Fruit fly (Drosophila melanogaster) whole organism, embryonic: ENCODE data around the gene loaf.

Experiments used
- Atf-2 ChIP-seq: fragments of 200-800 bp; sonication (Bioruptor generic); optimal IDR thresholded peaks from 2 replicates; lab custom pipeline; 2016; ENCODE audit warnings: missing biosample characterization, missing genetic modification characterization
- Bgb ChIP-seq: fragments of 200-800 bp; sonication (Bioruptor generic); IDR thresholded peaks from 2 replicates; pipeline ENCODE4 v1.3.6; 2022; ENCODE audit warnings: missing biosample characterization, missing genetic modification characterization; ENCODE audit not compliant: partially characterized antibody
- C15 ChIP-seq: fragments of 200-800 bp; sonication (Bioruptor generic); IDR thresholded peaks from 3 replicates; pipeline ENCODE4 v1.3.6; 2022; ENCODE audit warnings: missing biosample characterization, missing genetic modification characterization
- CG10209 ChIP-seq: fragments of 200-800 bp; sonication (Bioruptor generic); optimal IDR thresholded peaks from 3 replicates; lab custom pipeline; 2017; ENCODE audit warnings: missing biosample characterization, mild to moderate bottlenecking, missing genetic modification characterization, missing genetic modification reagents
- CG10267 ChIP-seq: fragments of 200-800 bp; sonication (Bioruptor generic); optimal IDR thresholded peaks from 2 replicates; lab custom pipeline; 2018; ENCODE audit warnings: missing biosample characterization, mild to moderate bottlenecking, missing genetic modification characterization, moderate library complexity
- CG11695 ChIP-seq: fragments of 200-800 bp; sonication (Bioruptor generic); IDR thresholded peaks from 3 replicates; pipeline ENCODE4 v1.3.6; 2022; ENCODE audit warnings: missing biosample characterization, missing genetic modification characterization
- CG11696 ChIP-seq: fragments of 200-800 bp; sonication (Bioruptor generic); IDR thresholded peaks from 2 replicates; pipeline ENCODE4 v1.3.6; 2022; ENCODE audit warnings: missing biosample characterization, missing genetic modification characterization
- CG1832 ChIP-seq: fragments of 200-800 bp; sonication (Bioruptor generic); optimal IDR thresholded peaks from 2 replicates; lab custom pipeline; 2017; ENCODE audit warnings: missing biosample characterization, mild to moderate bottlenecking, missing genetic modification characterization, inconsistent platforms
- CG31441 ChIP-seq: fragments of 200-800 bp; sonication (Bioruptor generic); IDR thresholded peaks from 2 replicates; pipeline ENCODE4 v1.3.6; 2022; ENCODE audit warnings: missing biosample characterization, missing genetic modification characterization
- CG5180 ChIP-seq: fragments of 200-800 bp; sonication (Bioruptor generic); optimal IDR thresholded peaks from 3 replicates; lab custom pipeline; 2017; ENCODE audit warnings: missing biosample characterization, missing genetic modification characterization, mild to moderate bottlenecking, moderate library complexity, missing genetic modification reagents
- CG6854 ChIP-seq: fragments of 200-800 bp; sonication (Bioruptor generic); optimal IDR thresholded peaks from 3 replicates; lab custom pipeline; 2017; ENCODE audit warnings: missing biosample characterization, mild to moderate bottlenecking, missing genetic modification characterization
- CG7928 ChIP-seq: fragments of 200-800 bp; sonication (Bioruptor generic); optimal IDR thresholded peaks from 2 replicates; lab custom pipeline; 2017; ENCODE audit warnings: missing biosample characterization, mild to moderate bottlenecking, missing genetic modification characterization
- CG9609 ChIP-seq: fragments of 200-800 bp; sonication (Bioruptor generic); optimal IDR thresholded peaks from 3 replicates; lab custom pipeline; 2016; ENCODE audit warnings: missing biosample characterization, missing genetic modification characterization
- CkIIα-i1 ChIP-seq: fragments of 200-800 bp; sonication (Bioruptor generic); IDR thresholded peaks from 2 replicates; pipeline ENCODE4 v1.3.6; 2022; ENCODE audit warnings: missing biosample characterization, missing genetic modification characterization
- Deaf1 ChIP-seq: fragments of 200-800 bp; optimal IDR thresholded peaks from 3 replicates; lab custom pipeline; 2019; ENCODE audit warnings: missing biosample characterization, mild to moderate bottlenecking, missing genetic modification characterization, moderate library complexity
- Dek ChIP-seq: fragments of 200-800 bp; sonication (Bioruptor generic); optimal IDR thresholded peaks from 3 replicates; lab custom pipeline; 2019; ENCODE audit warnings: missing biosample characterization, mild to moderate bottlenecking, missing genetic modification characterization, moderate library complexity
- Drgx ChIP-seq: fragments of 200-800 bp; sonication (Bioruptor generic); IDR thresholded peaks from 2 replicates; pipeline ENCODE4 v1.3.6; 2022; ENCODE audit warnings: missing biosample characterization, missing genetic modification characterization
- ERR ChIP-seq: fragments of 200-800 bp; sonication (Bioruptor generic); optimal IDR thresholded peaks from 2 replicates; lab custom pipeline; 2016; ENCODE audit warnings: missing biosample characterization, missing genetic modification characterization
- GATAe ChIP-seq: fragments of 200-800 bp; sonication (Bioruptor generic); conservative IDR thresholded peaks from 2 replicates; pipeline ENCODE4 v1.3.6; 2022; ENCODE audit warnings: missing biosample characterization, missing genetic modification characterization
- H15 ChIP-seq: fragments of 200-800 bp; sonication (Bioruptor generic); IDR thresholded peaks from 3 replicates; pipeline ENCODE4 v1.3.6; 2022; ENCODE audit warnings: missing biosample characterization, missing genetic modification characterization
- Hr78 ChIP-seq, 2 experiments: fragments of 200-800 bp in 1 of 2; fragments of >200 bp in 1 of 2; sonication (Bioruptor generic) in 1 of 2; optimal IDR thresholded peaks; 2 replicates each; lab custom pipeline; 2017 to 2019; ENCODE audit warnings: missing biosample characterization in 2 of 2, missing genetic modification characterization in 2 of 2, mild to moderate bottlenecking in 1 of 2, moderate library complexity in 1 of 2
- Hsf ChIP-seq: fragments of 200-800 bp; sonication (Bioruptor generic); optimal IDR thresholded peaks from 3 replicates; lab custom pipeline; 2016; ENCODE audit warnings: missing biosample characterization, missing genetic modification characterization
- Med ChIP-seq: fragments of 200-800 bp; sonication (Bioruptor generic); peaks from one replicate; lab custom pipeline; 2016; ENCODE audit warnings: missing biosample characterization, missing genetic modification characterization, mild to moderate bottlenecking, inconsistent platforms, moderate library complexity
- Rfx ChIP-seq: fragments of 200-800 bp; sonication (Bioruptor generic); IDR thresholded peaks from 2 replicates; pipeline ENCODE4 v1.3.6; 2022; ENCODE audit warnings: missing biosample characterization, missing genetic modification characterization
- ato ChIP-seq: fragments of 200-800 bp; sonication (Bioruptor generic); IDR thresholded peaks from 2 replicates; pipeline ENCODE4 v1.3.6; 2022; ENCODE audit warnings: missing biosample characterization, missing genetic modification characterization; ENCODE audit not compliant: partially characterized antibody
- crol ChIP-seq: fragments of 200-800 bp; sonication (Bioruptor generic); IDR thresholded peaks from 2 replicates; pipeline ENCODE4 v1.3.6; 2022; ENCODE audit warnings: missing biosample characterization, missing genetic modification characterization
- cwo ChIP-seq: fragments of 200-800 bp; sonication (Bioruptor generic); optimal IDR thresholded peaks from 3 replicates; lab custom pipeline; 2017; ENCODE audit warnings: missing biosample characterization, missing genetic modification characterization, mild to moderate bottlenecking, moderate library complexity, missing genetic modification reagents
- gsb ChIP-seq: fragments of 200-800 bp; sonication (Bioruptor generic); IDR thresholded peaks from 2 replicates; pipeline ENCODE4 v1.3.6; 2022; ENCODE audit warnings: missing biosample characterization, missing genetic modification characterization
- gt ChIP-seq: fragments of 200-800 bp; sonication (Bioruptor generic); IDR thresholded peaks from 2 replicates; pipeline ENCODE4 v1.3.6; 2022; ENCODE audit warnings: missing biosample characterization, missing genetic modification characterization
- maf-S ChIP-seq: fragments of 200-800 bp; sonication (Bioruptor generic); optimal IDR thresholded peaks from 2 replicates; lab custom pipeline; 2016; ENCODE audit warnings: missing biosample characterization, missing genetic modification characterization
- mirr ChIP-seq: fragments of 200-800 bp; sonication (Bioruptor generic); optimal IDR thresholded peaks from 3 replicates; lab custom pipeline; 2018; ENCODE audit warnings: missing biosample characterization, mild to moderate bottlenecking, missing genetic modification characterization
- nau ChIP-seq: fragments of 200-800 bp; sonication (Bioruptor generic); optimal IDR thresholded peaks from 3 replicates; lab custom pipeline; 2017; ENCODE audit warnings: missing biosample characterization, mild to moderate bottlenecking, missing genetic modification characterization, missing genetic modification reagents
- pb ChIP-seq: fragments of 200-800 bp; sonication (Bioruptor generic); optimal IDR thresholded peaks from 3 replicates; lab custom pipeline; 2016; ENCODE audit warnings: missing biosample characterization, missing genetic modification characterization
- pita ChIP-seq: fragments of 200-800 bp; sonication (Bioruptor generic); optimal IDR thresholded peaks from 2 replicates; lab custom pipeline; 2017; ENCODE audit warnings: missing biosample characterization, mild to moderate bottlenecking, missing genetic modification characterization
- ro ChIP-seq: fragments of 200-800 bp; sonication (Bioruptor generic); IDR thresholded peaks from 2 replicates; pipeline ENCODE4 v1.3.6; 2022; ENCODE audit warnings: missing biosample characterization, missing genetic modification characterization
- seq ChIP-seq: fragments of 200-800 bp; sonication (Bioruptor generic); IDR thresholded peaks from 2 replicates; pipeline ENCODE4 v1.3.6; 2022; ENCODE audit warnings: missing biosample characterization, missing genetic modification characterization
- sob ChIP-seq: fragments of 200-800 bp; sonication (Bioruptor generic); IDR thresholded peaks from 2 replicates; pipeline ENCODE4 v1.3.6; 2022; ENCODE audit warnings: missing biosample characterization, missing genetic modification characterization
- twi ChIP-seq: fragments of 200-800 bp; optimal IDR thresholded peaks from 2 replicates; lab custom pipeline; 2019; ENCODE audit warnings: missing biosample characterization, mild to moderate bottlenecking, missing genetic modification characterization, moderate library complexity
- vvl ChIP-seq: fragments of 200-800 bp; sonication (Bioruptor generic); IDR thresholded peaks from 2 replicates; pipeline ENCODE4 v1.3.6; 2022; ENCODE audit warnings: missing biosample characterization, missing genetic modification characterization
- z ChIP-seq: fragments of 200-800 bp; sonication (Bioruptor generic); IDR thresholded peaks from 3 replicates; pipeline ENCODE4 v1.3.6; 2022; ENCODE audit warnings: missing biosample characterization, missing genetic modification characterization
- zfh1 ChIP-seq: fragments of 200-800 bp; sonication (Bioruptor generic); IDR thresholded peaks from 3 replicates; pipeline ENCODE4 v1.3.6; 2022; ENCODE audit warnings: missing biosample characterization, missing genetic modification characterization

loaf gene

DNA sequence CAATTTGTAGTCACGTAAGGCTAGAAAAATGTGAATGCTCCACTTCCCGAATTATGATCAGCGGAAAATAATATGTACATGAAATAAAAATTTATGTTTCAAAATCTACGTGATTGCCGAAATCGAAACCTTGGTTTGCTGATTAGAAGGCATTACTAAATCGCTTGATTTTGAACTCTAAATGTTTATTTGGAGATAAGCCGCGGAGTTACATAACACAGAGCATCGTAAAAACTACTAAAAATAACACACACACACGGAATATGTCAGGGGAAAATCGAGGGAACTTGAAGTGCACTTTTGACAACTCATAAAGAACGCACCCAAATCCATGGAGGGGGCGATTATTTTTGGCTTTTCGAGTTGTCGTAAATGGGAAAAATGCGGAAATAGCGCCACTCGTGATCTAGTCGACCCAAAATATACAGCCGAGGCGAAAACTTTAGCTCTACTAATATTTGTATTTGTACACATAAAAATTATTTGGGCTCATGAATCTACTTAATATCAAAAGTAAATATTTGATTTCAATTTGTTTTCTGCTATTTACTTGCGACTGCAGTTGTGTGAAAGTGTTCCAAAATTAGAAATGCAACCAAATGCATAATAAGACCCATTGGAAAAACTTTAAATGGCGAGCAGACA lies 61.0 kb downstream of the loaf start (continued):
- no peak for TF ChIP-seq GATAe

DNA sequence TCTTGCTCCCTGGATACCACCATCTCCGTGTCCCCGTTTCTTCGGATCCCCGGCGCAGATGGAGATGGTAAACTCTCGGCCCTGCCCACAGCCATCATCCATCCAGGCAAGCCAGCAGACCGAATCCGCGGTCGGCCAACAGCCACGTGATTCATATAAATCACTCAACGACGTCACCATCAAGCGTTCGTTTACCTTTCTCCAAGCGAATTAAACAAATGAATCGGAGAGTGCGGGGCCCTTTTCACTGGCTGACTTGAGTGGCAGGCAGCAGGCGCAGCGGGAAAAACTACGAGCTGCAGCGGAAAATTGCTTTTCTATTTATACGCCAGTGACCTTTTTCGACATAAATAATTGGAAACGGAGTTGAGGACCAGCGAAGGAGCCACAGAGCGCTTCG lies 62.4 kb downstream of the loaf start:
- TF ChIP-seq Hr78 (GFP tag; optimal IDR thresholded peaks at IDR 0.05; lab: Kevin White, UChicago) (peak in 1 of 2 experiments; percentile 18), cwo (peak; percentile 22), nau (GFP tag; lab: Kevin White, UChicago) (peak; percentile 38), twi (tag; lab: Kevin White, UChicago) (peak; percentile 32), vvl (GFP tag; lab: Robert Waterston, UW) (peak; percentile 19; the same call in 1 of the 2 replicates), zfh1 (GFP tag; lab: Robert Waterston, UW) (0 out of 3 replicates have a peak, but pooled peaks have one; percentile 25), crol (GFP tag; lab: Robert Waterston, UW) (peak; percentile 26; the same call in 1 of the 2 replicates), CG6854 (GFP tag; lab: Kevin White, UChicago) (no peak), C15 (GFP tag; lab: Robert Waterston, UW) (no peak), Med (GFP tag; lab: Kevin White, UChicago) (peak; percentile 61)
- TF ChIP-seq, all 482 proteins: peak for 8

- TF ChIP-seq CG9609 (no peak), Drgx (peak; percentile 43)
These were observed 64.3 kb downstream of the loaf start for dm6 chr3L:11701649-11702048.

- TF ChIP-seq gsb: no peak
- TF ChIP-seq ato (GFP tag; lab: Robert Waterston, UW): no peak
- no peak for TF ChIP-seq CG10267 (tag; lab: Kevin White, UChicago)
- TF ChIP-seq Med (GFP tag; lab: Kevin White, UChicago): peak; percentile 33
- no peak for TF ChIP-seq mirr (GFP tag; lab: Kevin White, UChicago)
These were observed 66.8 kb downstream of the loaf start, which contains the start of gene Dnai2 for dm6 chr3L:11699163-11699562. TSS of gene Dnai2 (minus strand) at chr3L:11699263.

DNA sequence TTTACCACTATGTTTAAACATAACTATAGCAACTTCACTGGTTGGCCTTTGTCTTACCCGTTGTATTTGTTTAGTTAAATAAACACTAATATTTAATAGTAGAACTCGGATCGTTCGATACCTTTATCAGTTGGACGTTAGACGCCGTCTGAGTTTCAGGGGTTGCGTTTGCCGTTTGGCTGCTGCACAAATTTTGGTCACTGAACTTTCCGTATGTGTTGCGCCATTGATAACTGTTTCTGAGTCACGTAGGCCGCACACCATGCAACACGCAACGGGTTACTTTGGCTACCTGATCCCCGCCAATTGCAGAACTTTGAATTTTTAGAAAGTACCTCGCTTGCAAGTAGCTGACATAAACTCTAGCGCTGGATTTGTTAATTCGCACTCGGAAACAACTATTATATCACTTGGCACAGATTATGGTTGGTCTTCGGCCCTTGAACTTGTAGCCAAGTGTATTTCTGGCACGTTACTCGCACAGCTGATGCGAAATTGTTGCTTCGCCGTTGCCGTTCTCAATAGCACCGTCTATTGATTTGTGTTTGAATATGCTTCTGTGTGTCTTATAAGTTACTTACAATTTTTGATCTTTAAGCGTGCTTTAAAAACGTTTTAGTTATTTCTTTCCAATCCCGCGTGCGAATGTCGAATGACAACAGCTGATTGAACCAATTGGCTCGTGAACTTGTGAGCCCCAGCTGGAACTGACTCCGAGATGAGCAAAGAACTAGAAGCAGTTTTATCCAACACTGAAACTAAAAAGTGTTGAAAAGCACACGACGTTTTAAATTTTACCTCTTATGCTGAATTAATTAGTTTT lies 69.5 kb downstream of the loaf start, which contains the start of gene Dph1:
Gene Dph1 (minus strand): TSS at position 670 of the 823 bp plus-strand sequence.
- TF ChIP-seq CG31441 (GFP tag; lab: Robert Waterston, UW) (peak; percentile 86), CG1832 (GFP tag; lab: Kevin White, UChicago) (no peak), sob (peak; percentile 57), Rfx (peak; percentile 83), CG5180 (GFP tag; lab: Kevin White, UChicago) (peak; percentile 72), CG11696 (GFP tag; lab: Robert Waterston, UW) (peak; percentile 67), z (GFP tag; lab: Robert Waterston, UW) (no peak), gt (GFP tag; lab: Robert Waterston, UW) (peak; percentile 74), Atf-2 (peak; percentile 81), Hsf (GFP tag; lab: Kevin White, UChicago) (peak; percentile 76), CG10209 (GFP tag; lab: Kevin White, UChicago) (peak; percentile 79), CG11695 (peak; percentile 89), seq (GFP tag; lab: Robert Waterston, UW) (peak; percentile 80), Deaf1 (tag; lab: Kevin White, UChicago) (peak; percentile 49), maf-S (peak; percentile 57), Bgb (GFP tag; lab: Robert Waterston, UW) (peak; percentile 59), H15 (GFP tag; lab: Robert Waterston, UW) (peak; percentile 76), Dek (tag; lab: Kevin White, UChicago) (peak; percentile 67), pita (GFP tag; lab: Kevin White, UChicago) (no peak), CG7928 (peak; percentile 14), pb (GFP tag; lab: Kevin White, UChicago) (peak; percentile 85), ERR (GFP tag; lab: Kevin White, UChicago) (peak; percentile 65), ro (0 out of 2 replicates have a peak, but pooled peaks have one; percentile 20), CkIIα-i1 (GFP tag; lab: Robert Waterston, UW) (no peak)
